Worm (Caenorhabditis elegans) whole organism, late embryonic: Measurements from ENCODE around the gene F35H12.5.

Experiments used
- ceh-45 ChIP-seq: fragments of 200-800 bp; sonication (Bioruptor generic); IDR thresholded peaks from 2 replicates; pipeline ENCODE4 v1.3.6; 2022; ENCODE audit warnings: missing genetic modification reagents, missing genetic modification characterization, missing compliant biosample characterization
- dmd-4 ChIP-seq: sonication (generic microtip); optimal IDR thresholded peaks from 2 replicates; lab custom pipeline; 2016; ENCODE audit warnings: borderline replicate concordance, missing genetic modification characterization, missing compliant biosample characterization
- hlh-30 ChIP-seq: sonication (generic microtip); optimal IDR thresholded peaks from 2 replicates; lab custom pipeline; 2017; ENCODE audit warnings: antibody characterized with exemption, missing genetic modification characterization, missing compliant biosample characterization; ENCODE audit not compliant: insufficient read depth
- lim-6 ChIP-seq: sonication (generic microtip); optimal IDR thresholded peaks from 2 replicates; lab custom pipeline; 2016; ENCODE audit warnings: missing genetic modification characterization, missing compliant biosample characterization
- nfya-1 ChIP-seq: sonication (generic microtip); optimal IDR thresholded peaks from 2 replicates; lab custom pipeline; 2017; ENCODE audit warnings: missing genetic modification characterization, mild to moderate bottlenecking, missing compliant biosample characterization, antibody characterized with exemption, moderate library complexity
- odd-2 ChIP-seq: sonication (generic microtip); optimal IDR thresholded peaks from 2 replicates; lab custom pipeline; 2017; ENCODE audit warnings: antibody characterized with exemption, mild to moderate bottlenecking, missing genetic modification characterization, missing compliant biosample characterization
- unc-86 ChIP-seq: sonication (generic microtip); optimal IDR thresholded peaks from 2 replicates; lab custom pipeline; 2016; ENCODE audit warnings: missing genetic modification characterization, missing compliant biosample characterization

ce11 chrX:948783-949182 is 30.6 kb downstream of the F35H12.5 start, which contains the start of gene sms-2:
- TF ChIP-seq odd-2 (tag; lab: Kevin White, UChicago) (no peak), hlh-30 (tag; lab: Kevin White, UChicago) (no peak), dmd-4 (no peak), lim-6 (tag; lab: Kevin White, UChicago) (no peak), nfya-1 (tag; lab: Kevin White, UChicago) (no peak), unc-86 (tag; lab: Kevin White, UChicago) (no peak), ceh-45 (GFP tag; lab: Robert Waterston, UW) (no peak)
